Worm (Caenorhabditis elegans) whole organism, L3 larva: ENCODE results near the gene col-13.

ENCODE experiments used
- R02D3.7 ChIP-seq: fragments of 150-350 bp; optimal IDR thresholded peaks from 2 replicates; lab custom pipeline; 2014; ENCODE audit warnings: missing biosample characterization, missing genetic modification characterization
- ZK546.5 ChIP-seq: sonication (generic microtip); optimal IDR thresholded peaks from 2 replicates; lab custom pipeline; 2017; ENCODE audit warnings: missing biosample characterization, missing genetic modification characterization
- aly-2 ChIP-seq: fragments of 150-350 bp; optimal IDR thresholded peaks from 2 replicates; lab custom pipeline; 2014; ENCODE audit warnings: missing biosample characterization, missing genetic modification characterization
- ama-1 ChIP-seq: fragments of 150-350 bp; optimal IDR thresholded peaks from 2 replicates; lab custom pipeline; 2018
- ceh-16 ChIP-seq: sonication (generic microtip); optimal IDR thresholded peaks from 2 replicates; lab custom pipeline; 2017; ENCODE audit warnings: missing biosample characterization, missing genetic modification characterization
- ceh-28 ChIP-seq: fragments of 150-350 bp; optimal IDR thresholded peaks from 2 replicates; lab custom pipeline; 2014; ENCODE audit warnings: missing biosample characterization, missing genetic modification reagents, missing genetic modification characterization
- ceh-82 ChIP-seq: fragments of 150-350 bp; optimal IDR thresholded peaks from 2 replicates; lab custom pipeline; 2014; ENCODE audit warnings: missing biosample characterization, missing genetic modification characterization
- ceh-9 ChIP-seq: sonication (generic microtip); optimal IDR thresholded peaks from 2 replicates; lab custom pipeline; 2018; ENCODE audit warnings: missing biosample characterization, missing genetic modification characterization
- egl-27 ChIP-seq: sonication (generic microtip); optimal IDR thresholded peaks from 4 replicates; lab custom pipeline; 2017; ENCODE audit warnings: missing biosample characterization, missing genetic modification reagents, missing genetic modification characterization
- elt-2 ChIP-seq: sonication (generic microtip); optimal IDR thresholded peaks from 2 replicates; lab custom pipeline; 2016; ENCODE audit warnings: missing genetic modification reagents, mild to moderate bottlenecking, missing genetic modification characterization, missing compliant biosample characterization
- eor-1 ChIP-seq, 2 experiments: fragments of 150-350 bp; optimal IDR thresholded peaks; 2 replicates each; lab custom pipeline; 2014 to 2018; ENCODE audit warnings: missing biosample characterization in 2 of 2, missing genetic modification characterization in 2 of 2
- fkh-10 ChIP-seq: sonication (generic microtip); optimal IDR thresholded peaks from 2 replicates; lab custom pipeline; 2017; ENCODE audit warnings: missing biosample characterization, missing genetic modification reagents, missing genetic modification characterization
- fkh-2 ChIP-seq: fragments of 150-350 bp; optimal IDR thresholded peaks from 2 replicates; lab custom pipeline; 2014; ENCODE audit warnings: missing biosample characterization, missing genetic modification reagents, missing genetic modification characterization
- hmg-11 ChIP-seq: sonication (generic microtip); optimal IDR thresholded peaks from 2 replicates; lab custom pipeline; 2016; ENCODE audit warnings: missing genetic modification characterization, missing compliant biosample characterization
- jun-1 ChIP-seq: fragments of 150-350 bp; optimal IDR thresholded peaks from 2 replicates; lab custom pipeline; 2014; ENCODE audit warnings: missing biosample characterization, missing genetic modification reagents, missing genetic modification characterization
- lin-15B ChIP-seq: fragments of 150-350 bp; optimal IDR thresholded peaks from 2 replicates; lab custom pipeline; 2014; ENCODE audit warnings: missing biosample characterization, missing genetic modification characterization
- lin-39 ChIP-seq: fragments of 150-350 bp; optimal IDR thresholded peaks from 2 replicates; lab custom pipeline; 2018; ENCODE audit warnings: missing biosample characterization, missing genetic modification reagents, missing genetic modification characterization
- nfya-1 ChIP-seq: sonication (generic microtip); optimal IDR thresholded peaks from 2 replicates; lab custom pipeline; 2017; ENCODE audit warnings: missing genetic modification characterization, mild to moderate bottlenecking, missing compliant biosample characterization, antibody characterized with exemption, moderate library complexity; ENCODE audit not compliant: insufficient read depth
- nhr-11 ChIP-seq: fragments of 150-350 bp; optimal IDR thresholded peaks from 2 replicates; lab custom pipeline; 2014; ENCODE audit warnings: missing biosample characterization, missing genetic modification characterization
- nhr-12 ChIP-seq: fragments of 150-350 bp; optimal IDR thresholded peaks from 2 replicates; lab custom pipeline; 2014; ENCODE audit warnings: missing biosample characterization, missing genetic modification characterization
- nhr-23 ChIP-seq: fragments of 150-350 bp; optimal IDR thresholded peaks from 2 replicates; lab custom pipeline; 2014; ENCODE audit warnings: missing biosample characterization, missing genetic modification reagents, missing genetic modification characterization
- nhr-28 ChIP-seq: fragments of 150-350 bp; optimal IDR thresholded peaks from 2 replicates; lab custom pipeline; 2014; ENCODE audit warnings: missing biosample characterization, missing genetic modification characterization
- nhr-43 ChIP-seq: sonication (generic microtip); optimal IDR thresholded peaks from 2 replicates; lab custom pipeline; 2016; ENCODE audit warnings: mild to moderate bottlenecking, missing genetic modification characterization, missing compliant biosample characterization; ENCODE audit not compliant: poor library complexity, severe bottlenecking
- nhr-67 ChIP-seq: fragments of 150-350 bp; optimal IDR thresholded peaks from 2 replicates; lab custom pipeline; 2014; ENCODE audit warnings: missing biosample characterization, missing genetic modification characterization
- nhr-76 ChIP-seq: fragments of 150-350 bp; sonication (generic microtip); optimal IDR thresholded peaks from 5 replicates; lab custom pipeline; 2014; ENCODE audit warnings: missing biosample characterization, missing genetic modification characterization
- pha-4 ChIP-seq: fragments of 150-350 bp; optimal IDR thresholded peaks from 2 replicates; lab custom pipeline; 2014; ENCODE audit warnings: missing biosample characterization, missing genetic modification reagents, missing genetic modification characterization
- pqm-1 ChIP-seq: fragments of 150-350 bp; optimal IDR thresholded peaks from 2 replicates; lab custom pipeline; 2017; ENCODE audit warnings: missing biosample characterization, missing genetic modification characterization, inconsistent platforms
- unc-62 ChIP-seq: fragments of 150-350 bp; sonication (generic microtip); optimal IDR thresholded peaks from 4 replicates; lab custom pipeline; 2014; ENCODE audit warnings: missing biosample characterization, missing genetic modification reagents, missing genetic modification characterization
- zag-1 ChIP-seq: fragments of 150-350 bp; optimal IDR thresholded peaks from 2 replicates; lab custom pipeline; 2014; ENCODE audit warnings: missing biosample characterization, missing genetic modification characterization
- ztf-11 ChIP-seq: fragments of 150-350 bp; optimal IDR thresholded peaks from 2 replicates; lab custom pipeline; 2014; ENCODE audit warnings: missing biosample characterization, missing genetic modification characterization
- ztf-4 ChIP-seq: fragments of 150-350 bp; optimal IDR thresholded peaks from 2 replicates; lab custom pipeline; 2014; ENCODE audit warnings: missing biosample characterization, missing genetic modification characterization

Gene col-13

ce11 chrV:10379761-10380160, 41.9 kb downstream of the col-13 start:
- TF ChIP-seq ztf-4 (tag; lab: Kevin White, UChicago) (no peak), jun-1 (no peak), fkh-2 (tag; lab: Kevin White, UChicago) (no peak), elt-2 (tag; lab: Kevin White, UChicago) (no peak), nhr-11 (tag; lab: Kevin White, UChicago) (no peak), egl-27 (tag; lab: Kevin White, UChicago) (no peak), R02D3.7 (no peak), nhr-28 (no peak), nhr-76 (tag; lab: Kevin White, UChicago) (no peak), ceh-28 (tag; lab: Kevin White, UChicago) (no peak), nhr-12 (no peak), ztf-11 (tag; lab: Kevin White, UChicago) (no peak)

- TF ChIP-seq eor-1 (tag; optimal IDR thresholded peaks at IDR 0.05; lab: Kevin White, UChicago): no peak
- TF ChIP-seq hmg-11: no peak
- no peak for TF ChIP-seq lin-15B
- no peak for TF ChIP-seq nhr-67
- TF ChIP-seq ceh-9 (tag; lab: Kevin White, UChicago): no peak
- TF ChIP-seq nhr-23 (tag; lab: Kevin White, UChicago): no peak
- TF ChIP-seq ama-1 (lab: Kevin White, UChicago): no peak
- TF ChIP-seq nhr-43 (tag; lab: Kevin White, UChicago): no peak
- no peak for TF ChIP-seq ceh-16
- TF ChIP-seq unc-62 (GFP tag; lab: Kevin White, UChicago): no peak
- TF ChIP-seq jun-1: no peak
- no peak for TF ChIP-seq nfya-1 (tag; lab: Kevin White, UChicago)
- TF ChIP-seq aly-2: no peak
- no peak for TF ChIP-seq fkh-10 (GFP tag; lab: Kevin White, UChicago)
These were observed 42.4 kb downstream of the col-13 start, which contains the start of gene AC3.12 for ce11 chrV:10379293-10379692. Gene AC3.12, minus strand, starts transcription at chrV:10379393.

ce11 chrV:10371951-10372350, 49.8 kb downstream of the col-13 start, which contains the start of gene ugt-49:
Gene ugt-49, plus strand, starts transcription at chrV:10372321.
- peak; percentile 63 for TF ChIP-seq elt-2 (tag; lab: Kevin White, UChicago)
- no peak for TF ChIP-seq nhr-67
- no peak for TF ChIP-seq nhr-43 (tag; lab: Kevin White, UChicago)
- no peak for TF ChIP-seq ZK546.5
- no peak for TF ChIP-seq R02D3.7
- TF ChIP-seq lin-39 (tag; lab: Kevin White, UChicago): no peak
- TF ChIP-seq ceh-82 (tag; lab: Kevin White, UChicago): no peak
- TF ChIP-seq pha-4: peak; percentile 23
- TF ChIP-seq zag-1 (tag; lab: Kevin White, UChicago): no peak
- peak; percentile 40 for TF ChIP-seq pqm-1 (tag; lab: Kevin White, UChicago)
- TF ChIP-seq, all 47 proteins: peak for 3

- TF ChIP-seq pqm-1 (tag; lab: Kevin White, UChicago): peak; percentile 40
- TF ChIP-seq lin-39 (tag; lab: Kevin White, UChicago): no peak
- TF ChIP-seq jun-1: peak; percentile 45
- TF ChIP-seq elt-2 (tag; lab: Kevin White, UChicago): peak; percentile 84
These were observed 50.5 kb downstream of the col-13 start for ce11 chrV:10371177-10371576.
